Worm (Caenorhabditis elegans) whole organism, late embryonic: ENCODE results near the gene srg-40.

Source experiments
- ama-1 ChIP-seq: fragments of 150-350 bp; optimal IDR thresholded peaks from 2 replicates; lab custom pipeline; 2014
- ceh-9 ChIP-seq: sonication (generic microtip); optimal IDR thresholded peaks from 2 replicates; lab custom pipeline; 2016; ENCODE audit warnings: mild to moderate bottlenecking, missing genetic modification characterization, inconsistent platforms, missing compliant biosample characterization
- fkh-6 ChIP-seq: sonication (generic microtip); optimal IDR thresholded peaks from 2 replicates; lab custom pipeline; 2016; ENCODE audit warnings: missing genetic modification characterization, missing compliant biosample characterization
- gmeb-2 ChIP-seq: sonication (generic microtip); optimal IDR thresholded peaks from 2 replicates; lab custom pipeline; 2016; ENCODE audit warnings: missing genetic modification characterization, inconsistent platforms, missing compliant biosample characterization
- nhr-232 ChIP-seq: sonication (generic microtip); optimal IDR thresholded peaks from 2 replicates; lab custom pipeline; 2016; ENCODE audit warnings: missing genetic modification characterization, missing compliant biosample characterization
- pax-1 ChIP-seq: fragments of 150-350 bp; optimal IDR thresholded peaks from 2 replicates; lab custom pipeline; 2014; ENCODE audit warnings: missing biosample characterization, missing genetic modification characterization
- pha-4 ChIP-seq: fragments of 150-350 bp; optimal IDR thresholded peaks from 2 replicates; lab custom pipeline; 2018; ENCODE audit warnings: missing biosample characterization, missing genetic modification reagents, missing genetic modification characterization
- rnt-1 ChIP-seq: sonication (generic microtip); optimal IDR thresholded peaks from 2 replicates; lab custom pipeline; 2016; ENCODE audit warnings: missing genetic modification characterization, missing compliant biosample characterization

- TF ChIP-seq pha-4, result no peak
- TF ChIP-seq rnt-1 (tag; lab: Kevin White, UChicago), result no peak
- no peak for TF ChIP-seq nhr-232 (tag; lab: Kevin White, UChicago)
- no peak for TF ChIP-seq pax-1 (tag; lab: Kevin White, UChicago)
- no peak for TF ChIP-seq ceh-9 (tag; lab: Kevin White, UChicago)
- no peak for TF ChIP-seq fkh-6 (tag; lab: Kevin White, UChicago)
- TF ChIP-seq ama-1 (lab: Kevin White, UChicago), result no peak
- no peak for TF ChIP-seq gmeb-2 (tag; lab: Kevin White, UChicago)
Observed at ce11 chrV:11131801-11132200, 32.6 kb downstream of the srg-40 start.
